Worm (Caenorhabditis elegans) whole organism, midembryonic: ENCODE results near the gene zmp-1.
A peak's percentile ranks its signal among the peaks of the same experiment; 100 is the strongest.

Experiments used
- T22C8.4 ChIP-seq: fragments of 200-800 bp; sonication (Bioruptor generic); IDR thresholded peaks from 2 replicates; pipeline ENCODE4 v1.3.6; 2022; ENCODE audit warnings: missing genetic modification characterization, missing compliant biosample characterization
- cog-1 ChIP-seq: sonication (generic microtip); optimal IDR thresholded peaks from 2 replicates; lab custom pipeline; 2016; ENCODE audit warnings: missing genetic modification characterization, missing compliant biosample characterization
- flt-1 ChIP-seq: fragments of 200-800 bp; sonication (Bioruptor generic); IDR thresholded peaks from 2 replicates; pipeline ENCODE4 v1.3.6; 2022; ENCODE audit warnings: missing genetic modification characterization, missing compliant biosample characterization
- klf-2 ChIP-seq: fragments of 200-800 bp; sonication (Bioruptor generic); conservative IDR thresholded peaks from 2 replicates; pipeline ENCODE4 v1.3.6; 2022; ENCODE audit warnings: missing genetic modification reagents, missing genetic modification characterization, missing compliant biosample characterization
- med-1 ChIP-seq: sonication (generic microtip); optimal IDR thresholded peaks from 2 replicates; lab custom pipeline; 2017; ENCODE audit warnings: missing genetic modification characterization, mild to moderate bottlenecking, missing compliant biosample characterization, antibody characterized with exemption, missing genetic modification reagents; ENCODE audit not compliant: insufficient read depth
- ref-1 ChIP-seq: fragments of 200-800 bp; sonication (Bioruptor generic); conservative IDR thresholded peaks from 2 replicates; pipeline ENCODE4 v1.3.6; 2022; ENCODE audit warnings: missing genetic modification reagents, missing genetic modification characterization, missing compliant biosample characterization
- tab-1 ChIP-seq: fragments of 200-800 bp; sonication (Bioruptor generic); IDR thresholded peaks from 2 replicates; pipeline ENCODE4 v1.3.6; 2022; ENCODE audit warnings: missing genetic modification characterization, missing compliant biosample characterization
- ztf-23 ChIP-seq: fragments of 200-800 bp; sonication (Bioruptor generic); IDR thresholded peaks from 2 replicates; pipeline ENCODE4 v1.3.6; 2022; ENCODE audit warnings: missing genetic modification reagents, missing genetic modification characterization, missing compliant biosample characterization
- ztf-29 ChIP-seq: fragments of 200-800 bp; sonication (Bioruptor generic); IDR thresholded peaks from 2 replicates; pipeline ENCODE4 v1.3.6; 2022; ENCODE audit warnings: missing genetic modification reagents, missing genetic modification characterization, missing compliant biosample characterization

zmp-1 gene

DNA sequence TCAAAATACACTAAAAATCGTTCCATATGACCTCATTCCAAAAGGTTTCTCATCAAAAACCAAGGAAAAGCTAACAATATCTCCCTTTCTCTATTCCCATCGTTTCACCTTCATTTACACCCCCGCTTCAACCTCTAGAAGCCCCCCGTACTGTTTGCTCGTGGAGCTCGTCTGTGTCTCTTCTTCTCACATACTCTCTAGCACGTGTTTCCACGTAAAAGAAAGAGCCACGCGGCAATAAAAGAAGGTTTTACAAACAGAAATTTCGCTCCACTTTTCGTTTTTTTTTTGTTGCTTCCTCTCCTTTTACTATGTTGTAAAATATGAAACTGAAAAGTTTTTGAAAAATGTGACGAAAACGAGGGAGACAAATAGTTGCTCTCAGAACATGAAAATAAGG, 39.8 kb downstream of the zmp-1 start:
- TF ChIP-seq tab-1 (GFP tag; lab: Robert Waterston, UW) (no peak), flt-1 (GFP tag; lab: Robert Waterston, UW) (no peak), med-1 (no peak), ref-1 (GFP tag; lab: Robert Waterston, UW) (no peak), cog-1 (tag; lab: Kevin White, UChicago) (no peak), ztf-29 (GFP tag; lab: Robert Waterston, UW) (no peak), ztf-23 (GFP tag; lab: Robert Waterston, UW) (no peak), klf-2 (GFP tag; lab: Robert Waterston, UW) (no peak)

DNA sequence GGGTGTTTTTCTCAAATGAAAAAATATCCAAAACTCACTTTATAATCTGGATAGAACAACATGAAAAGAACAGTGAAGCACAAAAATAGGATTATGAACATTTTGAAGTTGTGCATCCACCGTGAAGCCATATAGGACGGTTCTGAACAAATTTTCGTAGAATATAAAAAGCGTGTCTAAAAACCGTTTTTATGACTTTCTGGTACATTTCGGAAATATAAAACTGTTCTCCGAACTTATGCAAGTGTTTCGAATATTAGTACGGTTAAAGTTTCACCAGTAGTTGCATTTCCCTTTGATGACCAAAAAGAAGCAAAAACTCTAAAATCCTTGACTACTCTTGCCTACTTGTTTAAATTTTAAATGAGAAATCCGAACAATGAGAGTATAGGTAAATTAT, 44.1 kb downstream of the zmp-1 start, which contains the start of gene C28H8.8:
Gene C28H8.8, minus strand, starts transcription at position 101 of the 400 bp plus-strand sequence.
- TF ChIP-seq ztf-29 (GFP tag; lab: Robert Waterston, UW), result no peak

- TF ChIP-seq med-1 (no peak), klf-2 (GFP tag; lab: Robert Waterston, UW) (no peak)
Measured at ce11 chrIII:5886893-5887292, 45.9 kb downstream of the zmp-1 start, which contains the start of gene C28H8.7. C28H8.7 (minus strand) TSS chrIII:5886993.

DNA sequence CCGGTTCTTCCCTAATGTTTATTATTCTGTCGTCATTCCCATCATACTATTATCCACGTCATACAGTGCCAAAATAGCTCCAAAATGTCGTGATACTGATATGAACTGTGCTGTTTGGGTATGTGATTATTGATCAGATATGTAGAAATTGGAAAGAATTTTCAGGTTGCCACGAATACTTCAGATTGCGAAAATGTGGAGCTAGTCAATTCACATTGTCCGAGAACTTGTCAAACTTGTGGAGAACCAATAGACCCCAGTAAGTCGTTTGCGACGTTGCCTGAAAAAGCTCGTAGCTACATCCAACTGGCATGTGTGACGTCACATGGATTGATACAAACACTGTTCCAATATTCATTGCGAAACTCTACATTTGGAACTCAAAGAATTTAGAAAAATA, 48.3 kb downstream of the zmp-1 start:
- TF ChIP-seq ref-1 (GFP tag; lab: Robert Waterston, UW) (no peak), med-1 (no peak), T22C8.4 (GFP tag; lab: Robert Waterston, UW) (no peak), ztf-29 (GFP tag; lab: Robert Waterston, UW) (no peak), ztf-23 (GFP tag; lab: Robert Waterston, UW) (no peak), klf-2 (GFP tag; lab: Robert Waterston, UW) (no peak), flt-1 (GFP tag; lab: Robert Waterston, UW) (no peak), cog-1 (tag; lab: Kevin White, UChicago) (no peak)

- TF ChIP-seq ref-1 (GFP tag; lab: Robert Waterston, UW), result no peak
- TF ChIP-seq med-1, result no peak
- TF ChIP-seq ztf-29 (GFP tag; lab: Robert Waterston, UW), result no peak
- no peak for TF ChIP-seq ztf-23 (GFP tag; lab: Robert Waterston, UW)
- TF ChIP-seq tab-1 (GFP tag; lab: Robert Waterston, UW), result no peak
- TF ChIP-seq cog-1 (tag; lab: Kevin White, UChicago), result no peak
- no peak for TF ChIP-seq T22C8.4 (GFP tag; lab: Robert Waterston, UW)
- TF ChIP-seq klf-2 (GFP tag; lab: Robert Waterston, UW), result no peak
- TF ChIP-seq flt-1 (GFP tag; lab: Robert Waterston, UW), result no peak
Measured at ce11 chrIII:5884007-5884406, 48.7 kb downstream of the zmp-1 start, which contains the start of gene C28H8.5. C28H8.5 (plus strand) TSS chrIII:5884307.

DNA sequence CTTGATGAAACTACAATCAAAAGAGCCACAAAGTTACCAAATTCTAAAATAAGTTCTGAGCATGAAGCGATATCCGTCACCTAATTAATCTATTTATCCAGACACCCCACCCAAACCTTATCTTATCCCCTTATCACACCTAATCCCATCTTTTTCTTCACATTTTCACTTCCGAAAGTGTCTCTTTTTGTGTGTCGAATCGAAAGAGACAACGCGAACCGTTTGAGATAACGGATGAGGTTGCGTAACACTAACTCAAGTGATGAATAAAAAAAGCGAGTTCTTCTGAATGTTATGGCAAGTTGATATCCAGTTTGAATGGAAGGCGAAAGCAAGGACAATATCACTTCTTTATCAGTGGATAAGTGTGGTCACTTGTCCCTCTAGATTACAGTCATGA, 49.2 kb downstream of the zmp-1 start:
- TF ChIP-seq cog-1 (tag; lab: Kevin White, UChicago), result no peak
- no peak for TF ChIP-seq T22C8.4 (GFP tag; lab: Robert Waterston, UW)

ce11 chrIII:5882823-5883222, 49.9 kb downstream of the zmp-1 start, which contains the start of gene F01F1.14:
F01F1.14 (minus strand) TSS chrIII:5882923.
- TF ChIP-seq ztf-29 (GFP tag; lab: Robert Waterston, UW), result no peak
- no peak for TF ChIP-seq ref-1 (GFP tag; lab: Robert Waterston, UW)
- TF ChIP-seq T22C8.4 (GFP tag; lab: Robert Waterston, UW), result no peak
- TF ChIP-seq ztf-23 (GFP tag; lab: Robert Waterston, UW), result no peak

- TF ChIP-seq ref-1 (GFP tag; lab: Robert Waterston, UW) (no peak), ztf-23 (GFP tag; lab: Robert Waterston, UW) (no peak), flt-1 (GFP tag; lab: Robert Waterston, UW) (no peak), klf-2 (GFP tag; lab: Robert Waterston, UW) (no peak), tab-1 (GFP tag; lab: Robert Waterston, UW) (no peak), cog-1 (tag; lab: Kevin White, UChicago) (no peak), ztf-29 (GFP tag; lab: Robert Waterston, UW) (no peak)
Measured at ce11 chrIII:5882284-5882683, 50.5 kb downstream of the zmp-1 start.

ce11 chrIII:5879291-5879968, 53.3 kb downstream of the zmp-1 start, which contains the start of gene hpo-10:
hpo-10 (plus strand) TSS chrIII:5879489.
- TF ChIP-seq T22C8.4 (GFP tag; lab: Robert Waterston, UW) (peak; percentile 56), ref-1 (GFP tag; lab: Robert Waterston, UW) (no peak), cog-1 (tag; lab: Kevin White, UChicago) (no peak)

- TF ChIP-seq cog-1 (tag; lab: Kevin White, UChicago), result no peak
- no peak for TF ChIP-seq ref-1 (GFP tag; lab: Robert Waterston, UW)
- no peak for TF ChIP-seq ztf-23 (GFP tag; lab: Robert Waterston, UW)
- no peak for TF ChIP-seq tab-1 (GFP tag; lab: Robert Waterston, UW)
- no peak for TF ChIP-seq T22C8.4 (GFP tag; lab: Robert Waterston, UW)
- no peak for TF ChIP-seq flt-1 (GFP tag; lab: Robert Waterston, UW)
- no peak for TF ChIP-seq klf-2 (GFP tag; lab: Robert Waterston, UW)
- TF ChIP-seq ztf-29 (GFP tag; lab: Robert Waterston, UW), result no peak
- TF ChIP-seq med-1, result no peak
Measured at ce11 chrIII:5878215-5878614, 54.5 kb downstream of the zmp-1 start, which contains the start of the genes mig-21 and F01F1.2. mig-21 (minus strand) TSS chrIII:5878380. F01F1.2 (plus strand) TSS chrIII:5878554.
